Worm (Caenorhabditis elegans): ENCODE results near the gene F14D12.1.

DNA sequence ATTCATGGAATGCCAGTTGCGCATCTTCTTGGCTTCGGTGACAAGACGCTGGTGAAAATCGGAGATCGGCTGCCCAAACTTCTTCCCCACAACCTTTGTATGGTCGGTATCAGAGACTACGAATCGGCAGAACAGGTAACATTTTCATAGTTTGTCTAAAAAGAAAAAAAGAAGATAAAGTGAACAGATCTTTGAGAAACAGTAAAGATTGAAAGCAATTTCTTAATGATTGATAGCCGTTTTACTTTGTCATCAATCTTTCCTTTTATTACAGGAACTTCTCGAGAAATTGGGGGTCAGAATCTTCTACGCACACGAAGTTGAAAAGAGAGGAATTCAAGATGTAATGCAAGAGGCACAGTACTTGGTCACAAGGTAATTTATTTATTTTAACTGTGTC is 27.4 kb downstream of the F14D12.1 start:
- TF ChIP-seq ets-7 (tag; optimal IDR thresholded peaks at IDR 0.05) (no peak), scrt-1 (GFP tag; IDR thresholded peaks at IDR 0.05) (no peak), ceh-36 (tag; optimal IDR thresholded peaks at IDR 0.05) (no peak), ama-1 (optimal IDR thresholded peaks at IDR 0.05) (no peak), B0310.2 (tag; optimal IDR thresholded peaks at IDR 0.05) (no peak), sea-1 (GFP tag; conservative IDR thresholded peaks at IDR 0.05) (no peak), hnd-1 (tag; optimal IDR thresholded peaks at IDR 0.05) (no peak), aly-1 (tag; optimal IDR thresholded peaks at IDR 0.05) (no peak), flt-1 (GFP tag; IDR thresholded peaks at IDR 0.05) (no peak)
